Worm (Caenorhabditis elegans): ENCODE results near the gene T12D8.10.
A peak's percentile ranks its signal among the peaks of the same experiment; 100 is the strongest.

Gene T12D8.10

ce11 chrIII:13643534-13643933 is 1.4 kb upstream of the T12D8.10 start, which contains the start of the genes drr-2 and set-16 (continued):
- TF ChIP-seq efl-3 (GFP tag; optimal IDR thresholded peaks at IDR 0.05) (peak; percentile 86), unc-86 (tag; optimal IDR thresholded peaks at IDR 0.05) (peak; percentile 99), lsy-2 (tag; optimal IDR thresholded peaks at IDR 0.05) (peak; percentile 97), nhr-47 (tag; optimal IDR thresholded peaks at IDR 0.05) (peak; percentile 99), nhr-84 (tag; optimal IDR thresholded peaks at IDR 0.05) (peak; percentile 1)

DNA sequence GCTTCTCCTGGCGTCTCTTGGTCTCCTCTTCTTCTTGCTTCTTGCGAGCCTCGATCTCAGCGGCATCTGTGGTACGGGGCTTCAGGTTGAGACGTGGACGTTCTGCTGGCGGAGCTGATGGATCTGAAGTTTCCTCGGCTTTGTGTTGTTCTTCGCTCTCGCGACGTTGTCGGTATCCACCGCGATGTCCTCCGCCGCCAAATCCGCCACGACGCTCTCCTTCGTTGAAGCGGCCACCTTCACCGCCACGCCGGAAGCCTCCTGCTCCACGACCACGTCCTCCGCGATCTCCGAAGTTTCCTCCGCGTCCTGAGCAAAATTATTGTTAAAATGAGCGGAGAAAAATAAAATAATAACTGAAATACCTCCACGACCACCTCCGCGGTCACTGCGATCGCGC is 649 bp upstream of the T12D8.10 start:
- TF ChIP-seq lin-14 (GFP tag; optimal IDR thresholded peaks at IDR 0.05), result no peak
- TF ChIP-seq nhr-76 (tag; optimal IDR thresholded peaks at IDR 0.05), result no peak
- no peak for TF ChIP-seq sox-4 (tag; optimal IDR thresholded peaks at IDR 0.05)
- no peak for TF ChIP-seq grh-1 (GFP tag; IDR thresholded peaks at IDR 0.05)
- no peak for TF ChIP-seq egl-13 (tag; optimal IDR thresholded peaks at IDR 0.05)

DNA sequence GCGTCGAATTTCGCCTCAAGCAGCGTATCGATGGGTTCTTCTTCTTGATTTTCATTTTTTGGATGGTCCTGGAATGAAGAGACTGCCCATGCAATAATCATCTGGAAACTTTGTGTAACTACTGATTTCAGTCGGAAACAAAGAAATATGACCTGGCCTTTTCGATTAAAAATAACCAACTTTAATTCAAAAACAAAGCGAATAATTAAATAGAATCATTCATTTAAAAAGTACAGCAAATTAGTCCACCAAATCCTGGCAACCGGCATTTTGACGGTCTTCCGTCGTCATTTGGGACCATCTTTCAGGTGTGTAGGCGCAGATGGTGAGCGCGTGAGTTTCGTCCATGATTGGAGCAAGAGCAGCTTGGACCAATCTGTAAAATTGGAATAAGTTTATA is 539 bp downstream of the T12D8.10 start, which contains the start of gene acbp-5:
acbp-5 (minus strand) TSS at position 101 of the 400 bp plus-strand sequence.
- TF ChIP-seq isw-1 (GFP tag; IDR thresholded peaks at IDR 0.05) (no peak), aha-1 (tag; optimal IDR thresholded peaks at IDR 0.05) (no peak), fkh-4 (tag; optimal IDR thresholded peaks at IDR 0.05; ENCODE audit: borderline replicate concordance) (no peak), nhr-76 (tag; optimal IDR thresholded peaks at IDR 0.05) (no peak), unc-86 (tag; optimal IDR thresholded peaks at IDR 0.05) (no peak), pag-3 (tag; optimal IDR thresholded peaks at IDR 0.05; ENCODE audit: borderline replicate concordance, insufficient read depth) (no peak), nhr-28 (tag; optimal IDR thresholded peaks at IDR 0.05) (no peak), mef-2 (tag; optimal IDR thresholded peaks at IDR 0.05) (no peak), nhr-85 (tag) (no peak), ztf-11 (tag; optimal IDR thresholded peaks at IDR 0.05) (no peak), egl-13 (tag; optimal IDR thresholded peaks at IDR 0.05) (no peak)

DNA sequence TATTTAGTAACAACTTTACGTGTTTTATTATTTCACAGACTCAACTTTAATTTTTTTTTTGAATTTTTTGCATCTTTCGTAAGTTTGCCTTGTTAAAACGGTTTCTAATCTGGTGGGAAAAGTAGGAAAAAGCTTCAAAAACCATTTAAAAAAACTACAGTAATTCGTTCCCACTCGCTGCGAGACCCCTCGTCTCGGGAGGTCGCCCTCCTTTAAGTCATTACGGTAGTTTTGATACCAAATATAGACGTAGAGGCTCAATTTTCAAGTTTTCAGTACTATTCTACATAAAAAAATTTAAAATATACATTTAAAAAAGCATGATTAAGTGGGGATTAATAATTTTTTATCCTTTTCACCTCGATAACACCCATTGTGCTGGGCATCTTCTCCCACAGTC is 1.3 kb downstream of the T12D8.10 start:
- TF ChIP-seq ztf-11 (tag; optimal IDR thresholded peaks at IDR 0.05) (no peak), lin-15B (tag; optimal IDR thresholded peaks at IDR 0.05) (no peak), efl-1 (optimal IDR thresholded peaks at IDR 0.05) (no peak), efl-1 (GFP tag; optimal IDR thresholded peaks at IDR 0.05 in 1 of 2) (no peak), C04F5.9 (tag; optimal IDR thresholded peaks at IDR 0.05) (no peak), aly-2 (tag; optimal IDR thresholded peaks at IDR 0.05) (no peak)

DNA sequence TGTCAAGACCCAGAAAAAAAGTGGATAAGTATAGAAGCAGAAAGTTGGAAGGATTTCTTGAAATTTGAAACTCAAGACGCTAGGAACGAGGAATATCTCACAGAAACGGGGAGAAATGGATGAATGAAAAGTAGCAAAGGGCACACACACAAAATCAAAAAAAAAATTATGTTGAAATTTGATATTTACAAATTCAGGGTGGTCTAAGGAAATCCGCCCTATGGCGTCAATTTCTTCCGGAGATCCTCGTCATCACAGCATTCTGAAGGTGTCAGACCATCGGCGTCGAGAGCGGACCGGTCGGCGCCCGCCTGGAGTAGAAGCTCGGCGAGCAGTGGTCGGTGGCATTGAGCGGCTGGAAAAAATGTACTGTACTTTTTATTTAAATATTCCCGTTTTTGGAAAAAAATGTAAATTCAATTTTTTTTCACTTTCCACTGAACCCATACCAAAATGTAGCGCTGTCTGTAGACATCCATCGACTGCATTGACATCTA is 2.1 kb downstream of the T12D8.10 start:
- no peak for TF ChIP-seq unc-98 (GFP tag; IDR thresholded peaks at IDR 0.05)
- no peak for TF ChIP-seq ces-1 (GFP tag; optimal IDR thresholded peaks at IDR 0.05)
- TF ChIP-seq pag-3 (tag; optimal IDR thresholded peaks at IDR 0.05; ENCODE audit: borderline replicate concordance, insufficient read depth), result no peak
- no peak for TF ChIP-seq nhr-85 (tag)
- TF ChIP-seq jun-1 (tag; optimal IDR thresholded peaks at IDR 0.05), result no peak
- no peak for TF ChIP-seq ama-1 (optimal IDR thresholded peaks at IDR 0.05)
- no peak for TF ChIP-seq dpl-1 (GFP tag; optimal IDR thresholded peaks at IDR 0.05)
- TF ChIP-seq ets-5 (GFP tag; IDR thresholded peaks at IDR 0.05), result no peak
- TF ChIP-seq mab-9 (GFP tag; IDR thresholded peaks at IDR 0.05), result no peak
- no peak for TF ChIP-seq nhr-90 (tag; optimal IDR thresholded peaks at IDR 0.05; ENCODE audit: poor library complexity)
- no peak for TF ChIP-seq unc-30 (tag; optimal IDR thresholded peaks at IDR 0.05)
- TF ChIP-seq aly-2 (tag; optimal IDR thresholded peaks at IDR 0.05), result no peak
- no peak for TF ChIP-seq rnt-1 (tag; optimal IDR thresholded peaks at IDR 0.05)
- no peak for TF ChIP-seq nhr-19 (GFP tag; conservative IDR thresholded peaks at IDR 0.05)
- TF ChIP-seq nhr-28 (tag; optimal IDR thresholded peaks at IDR 0.05), result no peak
- TF ChIP-seq nhr-77 (tag; optimal IDR thresholded peaks at IDR 0.05), result no peak

All from whole organism, L1 larva.